Worm (Caenorhabditis elegans): Measurements from ENCODE around the gene ZC504.1.

Gene ZC504.1

ce11 chrX:10406850-10407249, at the start of gene ZC504.1:
Gene ZC504.1, plus strand, starts transcription at chrX:10407150.
- TF ChIP-seq peb-1 (tag; optimal IDR thresholded peaks at IDR 0.05), result no peak
- TF ChIP-seq dmd-4 (tag; optimal IDR thresholded peaks at IDR 0.05), result no peak
- TF ChIP-seq nhr-10 (tag; optimal IDR thresholded peaks at IDR 0.05), result no peak
- TF ChIP-seq aly-2 (tag; optimal IDR thresholded peaks at IDR 0.05), result no peak
- no peak for TF ChIP-seq ztf-4 (tag; optimal IDR thresholded peaks at IDR 0.05)
- no peak for TF ChIP-seq snpc-4 (tag; optimal IDR thresholded peaks at IDR 0.05)
- TF ChIP-seq ztf-11 (tag; optimal IDR thresholded peaks at IDR 0.05), result no peak
- no peak for TF ChIP-seq nhr-6 (tag; optimal IDR thresholded peaks at IDR 0.05)
- TF ChIP-seq skn-1 (tag; optimal IDR thresholded peaks at IDR 0.05), result no peak
- TF ChIP-seq gmeb-1 (tag; optimal IDR thresholded peaks at IDR 0.05), result no peak

ce11 chrX:10358083-10358482, 48.9 kb upstream of the ZC504.1 start, which contains the start of gene efhc-1:
Gene efhc-1, plus strand, starts transcription at chrX:10358383.
- no peak for TF ChIP-seq peb-1 (tag; optimal IDR thresholded peaks at IDR 0.05)
- no peak for TF ChIP-seq mdl-1 (tag; optimal IDR thresholded peaks at IDR 0.05)
- no peak for TF ChIP-seq lin-39 (tag; optimal IDR thresholded peaks at IDR 0.05)
- TF ChIP-seq dmd-4 (tag; optimal IDR thresholded peaks at IDR 0.05), result no peak
- no peak for TF ChIP-seq nhr-6 (tag; optimal IDR thresholded peaks at IDR 0.05)
- TF ChIP-seq nhr-11 (tag; optimal IDR thresholded peaks at IDR 0.05), result no peak
- TF ChIP-seq nhr-12 (tag; optimal IDR thresholded peaks at IDR 0.05), result no peak
- TF ChIP-seq lin-11 (tag; optimal IDR thresholded peaks at IDR 0.05), result no peak
- no peak for TF ChIP-seq egl-27 (tag; optimal IDR thresholded peaks at IDR 0.05)
- TF ChIP-seq lsy-2 (tag; optimal IDR thresholded peaks at IDR 0.05), result no peak
- no peak for TF ChIP-seq elt-3 (tag; optimal IDR thresholded peaks at IDR 0.05)
- TF ChIP-seq snpc-4 (tag; optimal IDR thresholded peaks at IDR 0.05), result no peak
- TF ChIP-seq ceh-16 (tag; optimal IDR thresholded peaks at IDR 0.05), result no peak
- TF ChIP-seq zag-1 (tag; optimal IDR thresholded peaks at IDR 0.05), result no peak
- TF ChIP-seq nhr-25 (tag; optimal IDR thresholded peaks at IDR 0.05), result no peak
- TF ChIP-seq ztf-11 (tag; optimal IDR thresholded peaks at IDR 0.05), result no peak
- no peak for TF ChIP-seq ZK546.5 (tag; optimal IDR thresholded peaks at IDR 0.05)
- TF ChIP-seq ztf-1 (GFP tag; conservative IDR thresholded peaks at IDR 0.05), result no peak

- TF ChIP-seq zag-1 (tag; optimal IDR thresholded peaks at IDR 0.05), result no peak
- TF ChIP-seq unc-62 (GFP tag; optimal IDR thresholded peaks at IDR 0.05), result no peak
- TF ChIP-seq F13H6.1 (tag; optimal IDR thresholded peaks at IDR 0.05), result peak; percentile 40
- no peak for TF ChIP-seq nhr-10 (tag; optimal IDR thresholded peaks at IDR 0.05)
- TF ChIP-seq ceh-16 (tag; optimal IDR thresholded peaks at IDR 0.05), result no peak
- TF ChIP-seq nhr-77 (tag; optimal IDR thresholded peaks at IDR 0.05), result no peak
- no peak for TF ChIP-seq nhr-237 (tag; optimal IDR thresholded peaks at IDR 0.05)
- TF ChIP-seq peb-1 (tag; optimal IDR thresholded peaks at IDR 0.05), result peak; percentile 31
- peak; percentile 21 for TF ChIP-seq sma-9 (GFP tag; optimal IDR thresholded peaks at IDR 0.05)
- no peak for TF ChIP-seq sma-9 (tag; optimal IDR thresholded peaks at IDR 0.05)
- no peak for TF ChIP-seq ama-1 (optimal IDR thresholded peaks at IDR 0.05)
- TF ChIP-seq nhr-21 (tag; optimal IDR thresholded peaks at IDR 0.05), result no peak
- TF ChIP-seq sma-3 (GFP tag; optimal IDR thresholded peaks at IDR 0.05), result no peak
- TF ChIP-seq ztf-1 (GFP tag; conservative IDR thresholded peaks at IDR 0.05), result no peak
- TF ChIP-seq gmeb-1 (tag; optimal IDR thresholded peaks at IDR 0.05), result no peak
- no peak for TF ChIP-seq alr-1 (tag; optimal IDR thresholded peaks at IDR 0.05)
- no peak for TF ChIP-seq nhr-23 (tag; optimal IDR thresholded peaks at IDR 0.05)
- TF ChIP-seq snpc-4 (tag; optimal IDR thresholded peaks at IDR 0.05), result no peak
- TF ChIP-seq lsy-2 (tag; optimal IDR thresholded peaks at IDR 0.05), result no peak
- no peak for TF ChIP-seq skn-1 (tag; optimal IDR thresholded peaks at IDR 0.05)
- TF ChIP-seq fos-1 (tag; optimal IDR thresholded peaks at IDR 0.05), result no peak
- TF ChIP-seq mdl-1 (tag; optimal IDR thresholded peaks at IDR 0.05), result no peak
- TF ChIP-seq elt-1 (tag; optimal IDR thresholded peaks at IDR 0.05), result no peak
- TF ChIP-seq Y55F3AM.14 (GFP tag; optimal IDR thresholded peaks at IDR 0.05), result no peak
- TF ChIP-seq mab-5 (tag; optimal IDR thresholded peaks at IDR 0.05), result no peak
- no peak for TF ChIP-seq aly-2 (tag; optimal IDR thresholded peaks at IDR 0.05)
- TF ChIP-seq nhr-11 (tag; optimal IDR thresholded peaks at IDR 0.05), result no peak
- TF ChIP-seq ZK546.5 (tag; optimal IDR thresholded peaks at IDR 0.05), result no peak
- peak; percentile 38 for TF ChIP-seq C34F6.9 (tag; optimal IDR thresholded peaks at IDR 0.05)
- no peak for TF ChIP-seq dmd-4 (tag; optimal IDR thresholded peaks at IDR 0.05)
- TF ChIP-seq unc-55 (GFP tag; optimal IDR thresholded peaks at IDR 0.05), result peak; percentile 52
- TF ChIP-seq blmp-1 (tag; optimal IDR thresholded peaks at IDR 0.05; ENCODE audit: insufficient read depth), result no peak
- no peak for TF ChIP-seq lin-13 (GFP tag; optimal IDR thresholded peaks at IDR 0.05)
- TF ChIP-seq crh-2 (tag; optimal IDR thresholded peaks at IDR 0.05), result no peak
Observed at ce11 chrX:10372556-10372955, 34.4 kb upstream of the ZC504.1 start, which contains the start of gene Y49A10A.2. Gene Y49A10A.2, minus strand, starts transcription at chrX:10372664.

Measured in whole organism, L2 larva.